Fruit fly (Drosophila melanogaster) whole organism, pupa: ENCODE data around the gene Neu2.

Experiments
- CG15710 ChIP-seq: fragments of 200-800 bp; sonication (Bioruptor generic); optimal IDR thresholded peaks from 2 replicates; lab custom pipeline; 2018; ENCODE audit warnings: missing biosample characterization, mild to moderate bottlenecking, missing genetic modification characterization, moderate library complexity
- CG32121 ChIP-seq: fragments of 200-800 bp; sonication (Bioruptor generic); IDR thresholded peaks from 2 replicates; pipeline ENCODE4 v1.3.6; 2022; ENCODE audit warnings: missing biosample characterization, missing genetic modification characterization
- CG34367 ChIP-seq: fragments of 200-800 bp; sonication (Bioruptor generic); optimal IDR thresholded peaks from 2 replicates; lab custom pipeline; 2018; ENCODE audit warnings: missing biosample characterization, mild to moderate bottlenecking, missing genetic modification characterization
- CG8159 ChIP-seq: fragments of 200-800 bp; sonication (Bioruptor generic); optimal IDR thresholded peaks from 3 replicates; lab custom pipeline; 2018; ENCODE audit warnings: missing biosample characterization, mild to moderate bottlenecking, missing genetic modification characterization, moderate library complexity
- CG9948 ChIP-seq: fragments of 200-800 bp; sonication (Bioruptor generic); optimal IDR thresholded peaks from 2 replicates; lab custom pipeline; 2018; ENCODE audit warnings: missing biosample characterization, mild to moderate bottlenecking, missing genetic modification characterization, moderate library complexity
- D1 ChIP-seq: fragments of 200-800 bp; sonication (Bioruptor generic); optimal IDR thresholded peaks from 2 replicates; lab custom pipeline; 2018; ENCODE audit warnings: missing biosample characterization, mild to moderate bottlenecking, missing genetic modification characterization, moderate library complexity
- Pif1A ChIP-seq: fragments of 200-800 bp; sonication (Bioruptor generic); optimal IDR thresholded peaks from 3 replicates; lab custom pipeline; 2016; ENCODE audit warnings: missing biosample characterization, missing genetic modification characterization
- Snoo ChIP-seq: fragments of 200-800 bp; sonication (Bioruptor generic); optimal IDR thresholded peaks from 3 replicates; lab custom pipeline; 2017; ENCODE audit warnings: missing biosample characterization, mild to moderate bottlenecking, missing genetic modification characterization, inconsistent platforms
- fd96Ca ChIP-seq: fragments of 200-800 bp; sonication (Bioruptor generic); IDR thresholded peaks from 3 replicates; pipeline ENCODE4 v1.3.6; 2022; ENCODE audit warnings: missing biosample characterization, missing genetic modification characterization
- gl ChIP-seq: fragments of 200-800 bp; sonication (Bioruptor generic); optimal IDR thresholded peaks from 2 replicates; lab custom pipeline; 2018; ENCODE audit warnings: missing biosample characterization, mild to moderate bottlenecking, missing genetic modification characterization
- rn ChIP-seq: fragments of 200-800 bp; sonication (Bioruptor generic); IDR thresholded peaks from 2 replicates; pipeline ENCODE4 v1.3.6; 2022; ENCODE audit warnings: missing biosample characterization, missing genetic modification characterization

DNA sequence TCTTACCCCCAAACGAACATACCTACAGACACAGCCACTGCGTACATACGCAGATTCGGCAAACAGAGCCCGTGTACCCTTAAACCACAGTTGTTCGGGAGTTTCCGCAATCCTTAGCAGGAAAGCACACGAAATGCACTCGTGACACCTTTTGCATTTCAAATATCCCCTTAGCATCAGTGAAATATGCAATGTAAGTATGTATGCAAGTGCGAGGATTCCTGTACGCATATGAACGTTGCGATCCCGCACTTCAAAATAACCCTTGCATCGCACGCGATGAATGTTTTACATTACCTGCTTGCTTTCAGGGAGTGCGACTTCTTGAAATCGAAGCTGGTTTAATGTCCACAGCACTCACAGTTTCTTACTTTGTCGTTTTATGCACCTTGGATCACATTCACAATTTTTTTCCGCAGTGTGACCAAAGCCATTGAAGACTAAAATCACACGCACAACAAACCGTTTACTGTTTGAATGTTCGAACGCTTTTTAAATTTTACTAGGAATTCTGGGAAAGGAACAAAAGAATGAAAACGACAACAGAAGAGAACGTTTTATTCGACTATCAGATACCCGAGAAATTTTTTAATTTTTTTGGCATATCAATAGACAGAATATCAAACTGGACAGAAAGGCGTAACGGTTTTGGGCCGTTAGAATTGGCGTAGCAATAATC lies 43.0 kb upstream of the Neu2 start, which contains the start of gene Mkrn1:
- TF ChIP-seq rn: no peak
- no peak for TF ChIP-seq D1 (tag; lab: Kevin White, UChicago)
- no peak for TF ChIP-seq Snoo (tag; lab: Kevin White, UChicago)
- TF ChIP-seq fd96Ca (GFP tag; lab: Robert Waterston, UW): no peak
- TF ChIP-seq CG15710 (tag; lab: Kevin White, UChicago): no peak
- TF ChIP-seq CG34367 (tag; lab: Kevin White, UChicago): no peak
- TF ChIP-seq gl (tag; lab: Kevin White, UChicago): no peak
- TF ChIP-seq CG32121 (GFP tag; lab: Robert Waterston, UW): no peak
- no peak for TF ChIP-seq Pif1A (GFP tag; lab: Kevin White, UChicago)
- no peak for TF ChIP-seq CG8159 (tag; lab: Kevin White, UChicago)
- TF ChIP-seq CG9948 (tag; lab: Kevin White, UChicago): no peak
